Worm (Caenorhabditis elegans): ENCODE measurements around the gene fbxa-147.

ce11 chrV:14719491-14719890, 3.2 kb downstream of the fbxa-147 start, which contains the start of gene R08A2.1:
- no peak for TF ChIP-seq nhr-11 (tag; optimal IDR thresholded peaks at IDR 0.05)
- TF ChIP-seq egl-27 (tag; optimal IDR thresholded peaks at IDR 0.05), result no peak
